Worm (Caenorhabditis elegans): ENCODE data around the gene F21C10.5.

Gene F21C10.5

ce11 chrV:9079965-9080432 is 45.4 kb upstream of the F21C10.5 start (continued):
- TF ChIP-seq ama-1 (optimal IDR thresholded peaks at IDR 0.05) (no peak), unc-39 (tag; optimal IDR thresholded peaks at IDR 0.05) (no peak), rbr-2 (tag; optimal IDR thresholded peaks at IDR 0.05) (no peak), egl-43 (GFP tag; IDR thresholded peaks at IDR 0.05) (no peak), dve-1 (tag; optimal IDR thresholded peaks at IDR 0.05; ENCODE audit: insufficient read depth) (peak; percentile 85), D1046.2 (GFP tag; IDR thresholded peaks at IDR 0.05) (no peak), zip-11 (GFP tag; IDR thresholded peaks at IDR 0.05) (no peak), snpc-4 (tag; optimal IDR thresholded peaks at IDR 0.05) (no peak), duxl-1 (tag; optimal IDR thresholded peaks at IDR 0.05; ENCODE audit: poor library complexity) (no peak), mep-1 (tag; optimal IDR thresholded peaks at IDR 0.05) (peak; percentile 50), skn-1 (tag; optimal IDR thresholded peaks at IDR 0.05) (no peak), lin-13 (GFP tag; optimal IDR thresholded peaks at IDR 0.05) (peak; percentile 36), tra-1 (GFP tag; IDR thresholded peaks at IDR 0.05) (peak; percentile 88), zag-1 (tag; optimal IDR thresholded peaks at IDR 0.05) (no peak), attf-4 (tag; optimal IDR thresholded peaks at IDR 0.05) (no peak), T20F7.1 (GFP tag; optimal IDR thresholded peaks at IDR 0.05) (peak; percentile 42), lin-38 (GFP tag; IDR thresholded peaks at IDR 0.05) (no peak), lin-29 (GFP tag; IDR thresholded peaks at IDR 0.05) (no peak), dmd-6 (GFP tag; IDR thresholded peaks at IDR 0.05) (peak; percentile 98), hif-1 (tag; optimal IDR thresholded peaks at IDR 0.05) (peak in 1 of 2 experiments; percentile 96), Y5F2A.4 (GFP tag; optimal IDR thresholded peaks at IDR 0.05) (no peak), nhr-6 (tag; optimal IDR thresholded peaks at IDR 0.05) (no peak), Y105C5A.15 (GFP tag; IDR thresholded peaks at IDR 0.05) (no peak), dpl-1 (GFP tag; optimal IDR thresholded peaks at IDR 0.05) (no peak), mxl-2 (GFP tag; conservative IDR thresholded peaks at IDR 0.05) (0 out of 2 replicates have a peak, but pooled peaks have one; percentile 7), nhr-28 (tag; optimal IDR thresholded peaks at IDR 0.05) (peak; percentile 63), lin-15B (tag; optimal IDR thresholded peaks at IDR 0.05) (no peak), jun-1 (tag; optimal IDR thresholded peaks at IDR 0.05) (no peak), egl-27 (tag; optimal IDR thresholded peaks at IDR 0.05) (no peak), ceh-20 (GFP tag; IDR thresholded peaks at IDR 0.05) (no peak), lsy-2 (tag; optimal IDR thresholded peaks at IDR 0.05) (no peak), pha-4 (GFP tag; IDR thresholded peaks at IDR 0.05) (peak; percentile 71), pha-4 (tag; optimal IDR thresholded peaks at IDR 0.05) (no peak), nhr-76 (tag; optimal IDR thresholded peaks at IDR 0.05) (no peak), vab-7 (GFP tag; IDR thresholded peaks at IDR 0.05) (no peak), nhr-48 (tag; optimal IDR thresholded peaks at IDR 0.05) (peak; percentile 93), Y48G9A.11 (GFP tag; IDR thresholded peaks at IDR 0.05) (no peak), ceh-62 (tag; optimal IDR thresholded peaks at IDR 0.05) (no peak), zfp-2 (tag; optimal IDR thresholded peaks at IDR 0.05) (no peak), snpc-1.2 (GFP tag; IDR thresholded peaks at IDR 0.05) (no peak), spr-1 (tag; optimal IDR thresholded peaks at IDR 0.05) (no peak), ztf-11 (tag; optimal IDR thresholded peaks at IDR 0.05) (no peak), ceh-28 (tag; optimal IDR thresholded peaks at IDR 0.05) (no peak), mxl-3 (GFP tag; optimal IDR thresholded peaks at IDR 0.05) (peak; percentile 83), nhr-237 (tag; optimal IDR thresholded peaks at IDR 0.05) (no peak), dmd-8 (GFP tag; IDR thresholded peaks at IDR 0.05) (no peak), spr-3 (GFP tag; optimal IDR thresholded peaks at IDR 0.05) (no peak), daf-16 (GFP tag; optimal IDR thresholded peaks at IDR 0.05) (peak in 1 of 2 experiments; percentile 79), daf-16 (tag; optimal IDR thresholded peaks at IDR 0.05) (peak; percentile 78), F49E8.2 (tag; optimal IDR thresholded peaks at IDR 0.05; ENCODE audit: borderline replicate concordance) (no peak), ceh-82 (tag; optimal IDR thresholded peaks at IDR 0.05) (no peak), set-16 (GFP tag; IDR thresholded peaks at IDR 0.05) (no peak), aha-1 (tag) (peak; percentile 89), unc-130 (GFP tag; optimal IDR thresholded peaks at IDR 0.05) (no peak)

All from whole organism, L4 larva.